Worm (Caenorhabditis elegans) whole organism, young adult: ENCODE data around the gene dhps-1.

Source experiments
- D2030.7 ChIP-seq: fragments of 200-800 bp; sonication (Bioruptor generic); IDR thresholded peaks from 2 replicates; pipeline ENCODE4 v1.3.6; 2022; ENCODE audit warnings: missing genetic modification reagents, missing genetic modification characterization, missing compliant biosample characterization
- F33H1.4 ChIP-seq: fragments of 200-800 bp; sonication (Bioruptor generic); IDR thresholded peaks from 2 replicates; pipeline ENCODE4 v1.3.6; 2022; ENCODE audit warnings: missing genetic modification reagents, missing genetic modification characterization, missing compliant biosample characterization
- F49E8.2 ChIP-seq: sonication (generic microtip); optimal IDR thresholded peaks from 3 replicates; lab custom pipeline; 2017; ENCODE audit warnings: missing genetic modification characterization, mild to moderate bottlenecking, missing compliant biosample characterization, antibody characterized with exemption, moderate library complexity; ENCODE audit not compliant: insufficient read depth
- F57A8.1 ChIP-seq: fragments of 200-800 bp; sonication (Bioruptor generic); optimal IDR thresholded peaks from 2 replicates; lab custom pipeline; 2018; ENCODE audit warnings: mild to moderate bottlenecking, missing genetic modification characterization, moderate library complexity, missing compliant biosample characterization
- K12H6.12 ChIP-seq: fragments of 200-800 bp; sonication (Bioruptor generic); optimal IDR thresholded peaks from 2 replicates; lab custom pipeline; 2018; ENCODE audit warnings: mild to moderate bottlenecking, missing genetic modification characterization, missing compliant biosample characterization
- T26A5.8 ChIP-seq: sonication (generic microtip); optimal IDR thresholded peaks from 2 replicates; lab custom pipeline; 2016; ENCODE audit warnings: missing genetic modification characterization, missing compliant biosample characterization
- Y53G8AR.9 ChIP-seq: fragments of 200-800 bp; sonication (Bioruptor generic); conservative IDR thresholded peaks from 2 replicates; pipeline ENCODE4 v1.3.6; 2022; ENCODE audit warnings: missing genetic modification reagents, missing genetic modification characterization, missing compliant biosample characterization
- Y95B8A.8 ChIP-seq: fragments of 200-800 bp; sonication (Bioruptor generic); IDR thresholded peaks from 2 replicates; pipeline ENCODE4 v1.3.6; 2022; ENCODE audit warnings: missing genetic modification reagents, missing genetic modification characterization, missing compliant biosample characterization
- ama-1 ChIP-seq, 3 experiments: fragments of 150-350 bp in 1 of 3; sonication (generic microtip) in 2 of 3; optimal IDR thresholded peaks; 2 replicates each; lab custom pipeline; 2014 to 2018; ENCODE audit warnings: missing biosample characterization in 2 of 3, missing genetic modification characterization in 2 of 3, missing genetic modification reagents in 2 of 3
- aptf-3 ChIP-seq: fragments of 200-800 bp; sonication (Bioruptor generic); IDR thresholded peaks from 2 replicates; pipeline ENCODE4 v1.3.6; 2022; ENCODE audit warnings: missing genetic modification characterization, missing compliant biosample characterization
- attf-6 ChIP-seq: fragments of 200-800 bp; sonication (Bioruptor generic); IDR thresholded peaks from 2 replicates; pipeline ENCODE4 v1.3.6; 2022; ENCODE audit warnings: missing genetic modification reagents, missing genetic modification characterization, missing compliant biosample characterization
- cebp-1 ChIP-seq, 2 experiments: fragments of 200-800 bp in 1 of 2; sonication (Bioruptor generic) in 1 of 2; sonication (generic microtip) in 1 of 2; IDR thresholded peaks in 1 of 2; optimal IDR thresholded peaks in 1 of 2; 2 replicates each; pipeline versions ENCODE4 v1.3.6 to Lab custom; 2017 to 2022; ENCODE audit warnings: missing compliant biosample characterization in 2 of 2, missing genetic modification characterization in 2 of 2, mild to moderate bottlenecking in 1 of 2, missing genetic modification reagents in 1 of 2, moderate library complexity in 1 of 2
- ceh-100 ChIP-seq: fragments of 200-800 bp; sonication (Bioruptor generic); IDR thresholded peaks from 2 replicates; pipeline ENCODE4 v1.3.6; 2022; ENCODE audit warnings: missing genetic modification reagents, missing genetic modification characterization, missing compliant biosample characterization
- ceh-91 ChIP-seq: fragments of 200-800 bp; sonication (Bioruptor generic); IDR thresholded peaks from 2 replicates; pipeline ENCODE4 v1.3.6; 2022; ENCODE audit warnings: missing genetic modification reagents, missing genetic modification characterization, missing compliant biosample characterization
- die-1 ChIP-seq: sonication (generic microtip); optimal IDR thresholded peaks from 2 replicates; lab custom pipeline; 2016; ENCODE audit warnings: missing genotype, mild to moderate bottlenecking, missing genetic modification characterization, missing compliant biosample characterization
- efl-1 ChIP-seq: fragments of 150-350 bp; optimal IDR thresholded peaks from 2 replicates; lab custom pipeline; 2014; ENCODE audit warnings: missing biosample characterization, missing genetic modification reagents, missing genetic modification characterization
- egrh-3 ChIP-seq: fragments of 200-800 bp; sonication (Bioruptor generic); IDR thresholded peaks from 2 replicates; pipeline ENCODE4 v1.3.6; 2022; ENCODE audit warnings: missing genetic modification reagents, missing genetic modification characterization, missing compliant biosample characterization
- gei-17 ChIP-seq: fragments of 200-800 bp; sonication (Bioruptor generic); optimal IDR thresholded peaks from 2 replicates; lab custom pipeline; 2018; ENCODE audit warnings: mild to moderate bottlenecking, missing genetic modification characterization, missing compliant biosample characterization
- hmg-1.2 ChIP-seq: fragments of 200-800 bp; sonication (Bioruptor generic); IDR thresholded peaks from 2 replicates; pipeline ENCODE4 v1.3.6; 2022; ENCODE audit warnings: missing genetic modification reagents, missing genetic modification characterization, missing compliant biosample characterization
- hmg-20 ChIP-seq: fragments of 200-800 bp; sonication (Bioruptor generic); IDR thresholded peaks from 2 replicates; pipeline ENCODE4 v1.3.6; 2022; ENCODE audit warnings: missing genetic modification reagents, missing genetic modification characterization, missing compliant biosample characterization
- hrde-1 ChIP-seq: sonication (generic microtip); optimal IDR thresholded peaks from 2 replicates; lab custom pipeline; 2016; ENCODE audit warnings: missing genetic modification characterization, mild to moderate bottlenecking, missing compliant biosample characterization, moderate library complexity, missing genotype, missing genetic modification reagents, borderline replicate concordance
- lag-1 ChIP-seq: fragments of 200-800 bp; sonication (Bioruptor generic); IDR thresholded peaks from 2 replicates; pipeline ENCODE4 v1.3.6; 2022; ENCODE audit warnings: missing genetic modification reagents, missing genetic modification characterization, missing compliant biosample characterization
- lin-26 ChIP-seq: fragments of 200-800 bp; sonication (Bioruptor generic); IDR thresholded peaks from 2 replicates; pipeline ENCODE4 v1.3.6; 2022; ENCODE audit warnings: missing genetic modification reagents, missing genetic modification characterization, missing compliant biosample characterization
- lin-35 ChIP-seq, 3 experiments: fragments of 150-350 bp in 2 of 3; sonication (generic microtip) in 1 of 3; optimal IDR thresholded peaks; 2 replicates each; lab custom pipeline; 2014 to 2018; ENCODE audit warnings: missing biosample characterization in 3 of 3, missing genetic modification characterization in 3 of 3, missing genetic modification reagents in 3 of 3
- lin-54 ChIP-seq: fragments of 200-800 bp; sonication (Bioruptor generic); optimal IDR thresholded peaks from 2 replicates; lab custom pipeline; 2018; ENCODE audit warnings: mild to moderate bottlenecking, missing genetic modification characterization, missing compliant biosample characterization
- lsl-1 ChIP-seq: fragments of 200-800 bp; sonication (Bioruptor generic); optimal IDR thresholded peaks from 2 replicates; lab custom pipeline; 2018; ENCODE audit warnings: mild to moderate bottlenecking, missing genetic modification characterization, moderate library complexity, missing compliant biosample characterization
- madf-6 ChIP-seq: fragments of 200-800 bp; sonication (Bioruptor generic); IDR thresholded peaks from 2 replicates; pipeline ENCODE4 v1.3.6; 2022; ENCODE audit warnings: missing genetic modification reagents, missing genetic modification characterization, missing compliant biosample characterization
- mxl-1 ChIP-seq: sonication (generic microtip); optimal IDR thresholded peaks from 2 replicates; lab custom pipeline; 2016; ENCODE audit warnings: missing genetic modification characterization, missing compliant biosample characterization
- nfya-1 ChIP-seq: sonication (generic microtip); optimal IDR thresholded peaks from 2 replicates; lab custom pipeline; 2017; ENCODE audit warnings: antibody characterized with exemption, missing compliant biosample characterization, missing genetic modification characterization, borderline replicate concordance; ENCODE audit not compliant: insufficient read depth
- nfya-2 ChIP-seq: fragments of 200-800 bp; sonication (Bioruptor generic); IDR thresholded peaks from 2 replicates; pipeline ENCODE4 v1.3.6; 2022; ENCODE audit warnings: missing genetic modification reagents, missing genetic modification characterization, missing compliant biosample characterization
- nfyb-1 ChIP-seq: fragments of 200-800 bp; sonication (Bioruptor generic); IDR thresholded peaks from 2 replicates; pipeline ENCODE4 v1.3.6; 2022; ENCODE audit warnings: missing genetic modification reagents, missing genetic modification characterization, missing compliant biosample characterization
- nhr-90 ChIP-seq: sonication (generic microtip); optimal IDR thresholded peaks from 2 replicates; lab custom pipeline; 2016; ENCODE audit warnings: missing genotype, mild to moderate bottlenecking, missing genetic modification characterization, missing compliant biosample characterization
- snpc-3.4 ChIP-seq: sonication (generic microtip); optimal IDR thresholded peaks from 2 replicates; lab custom pipeline; 2017; ENCODE audit warnings: missing genetic modification characterization, mild to moderate bottlenecking, missing compliant biosample characterization, antibody characterized with exemption, moderate library complexity, missing genotype, missing genetic modification reagents
- tbp1 ChIP-seq: fragments of 200-800 bp; sonication (Bioruptor generic); optimal IDR thresholded peaks from 2 replicates; lab custom pipeline; 2018; ENCODE audit warnings: mild to moderate bottlenecking, missing genetic modification characterization, missing compliant biosample characterization
- tlf-1 ChIP-seq: fragments of 200-800 bp; sonication (Bioruptor generic); optimal IDR thresholded peaks from 2 replicates; lab custom pipeline; 2018; ENCODE audit warnings: mild to moderate bottlenecking, missing genetic modification characterization, missing compliant biosample characterization
- unc-62 ChIP-seq: fragments of 150-350 bp; optimal IDR thresholded peaks from 2 replicates; lab custom pipeline; 2014; ENCODE audit warnings: missing biosample characterization, missing genetic modification reagents, missing genetic modification characterization
- zim-3 ChIP-seq: sonication (generic microtip); optimal IDR thresholded peaks from 2 replicates; lab custom pipeline; 2017; ENCODE audit warnings: mild to moderate bottlenecking, missing genetic modification characterization, moderate library complexity, missing compliant biosample characterization
- ztf-25 ChIP-seq: fragments of 200-800 bp; sonication (Bioruptor generic); IDR thresholded peaks from 2 replicates; pipeline ENCODE4 v1.3.6; 2022; ENCODE audit warnings: missing genetic modification reagents, missing genetic modification characterization, missing compliant biosample characterization

dhps-1 gene

ce11 chrII:11972266-11972665 is 20.5 kb upstream of the dhps-1 start (continued):
- TF ChIP-seq ceh-91 (GFP tag; lab: Robert Waterston, UW), result peak; percentile 26; the same call in 1 of the 2 replicates
- peak; percentile 7 for TF ChIP-seq zim-3 (tag; lab: Kevin White, UChicago)
- TF ChIP-seq hrde-1 (tag; lab: Kevin White, UChicago), result peak; percentile 81
- peak; percentile 68 for TF ChIP-seq efl-1 (GFP tag; lab: Kevin White, UChicago)
- no peak for TF ChIP-seq hmg-1.2 (GFP tag; lab: Robert Waterston, UW)
- no peak for TF ChIP-seq unc-62 (GFP tag; lab: Kevin White, UChicago)
- 0 out of 2 replicates have a peak, but pooled peaks have one; percentile 30 for TF ChIP-seq ceh-100 (GFP tag; lab: Robert Waterston, UW)
- 0 out of 2 replicates have a peak, but pooled peaks have one; percentile 82 for TF ChIP-seq Y95B8A.8
- no peak for TF ChIP-seq mxl-1
- no peak for TF ChIP-seq lag-1 (GFP tag; lab: Robert Waterston, UW)
- TF ChIP-seq lsl-1 (GFP tag; lab: Kevin White, UChicago), result peak; percentile 50
- TF ChIP-seq attf-6 (GFP tag; lab: Robert Waterston, UW), result no peak
- TF ChIP-seq lin-54, result peak; percentile 20
- no peak for TF ChIP-seq hmg-20
- no peak for TF ChIP-seq aptf-3 (GFP tag; lab: Robert Waterston, UW)
- TF ChIP-seq K12H6.12 (tag; lab: Kevin White, UChicago), result no peak
- no peak for TF ChIP-seq F57A8.1
- TF ChIP-seq madf-6 (GFP tag; lab: Robert Waterston, UW), result peak; percentile 80
- TF ChIP-seq Y53G8AR.9 (GFP tag; lab: Robert Waterston, UW), result 0 out of 2 replicates have a peak, but pooled peaks have one; percentile 40
- no peak for TF ChIP-seq tbp1 (GFP tag; lab: Kevin White, UChicago)
- peak; percentile 41; the same call in 1 of the 2 replicates for TF ChIP-seq F33H1.4 (GFP tag; lab: Robert Waterston, UW)
- no peak for TF ChIP-seq gei-17 (GFP tag; lab: Kevin White, UChicago)
- TF ChIP-seq lin-35 (GFP tag; optimal IDR thresholded peaks at IDR 0.05; lab: Kevin White, UChicago), result peak in 1 of 3 experiments; percentile 32
- TF ChIP-seq snpc-3.4 (tag; lab: Kevin White, UChicago), result peak; percentile 9
- peak; percentile 18 for TF ChIP-seq T26A5.8 (tag; lab: Kevin White, UChicago)
- TF ChIP-seq cebp-1 (GFP tag; IDR thresholded peaks at IDR 0.05; lab: Robert Waterston, UW), result no peak
- peak; percentile 16 for TF ChIP-seq cebp-1 (tag; optimal IDR thresholded peaks at IDR 0.05; lab: Kevin White, UChicago)
- no peak for TF ChIP-seq egrh-3 (GFP tag; lab: Robert Waterston, UW)
- TF ChIP-seq ama-1 (optimal IDR thresholded peaks at IDR 0.05; lab: Kevin White, UChicago), result no peak
- no peak for TF ChIP-seq ama-1 (GFP tag; optimal IDR thresholded peaks at IDR 0.05; lab: Kevin White, UChicago)
- TF ChIP-seq nhr-90 (tag; lab: Kevin White, UChicago), result no peak
- peak; percentile 51 for TF ChIP-seq tlf-1 (GFP tag; lab: Kevin White, UChicago)
- peak; percentile 41 for TF ChIP-seq die-1 (tag; lab: Kevin White, UChicago)
- TF ChIP-seq lin-26 (GFP tag; lab: Robert Waterston, UW), result peak; percentile 57; the same call in 1 of the 2 replicates
- no peak for TF ChIP-seq nfya-2 (GFP tag; lab: Robert Waterston, UW)
- TF ChIP-seq D2030.7, result no peak
- TF ChIP-seq ztf-25, result 0 out of 2 replicates have a peak, but pooled peaks have one; percentile 55
- no peak; the same call in 1 of the 2 replicates for TF ChIP-seq nfyb-1
- TF ChIP-seq nfya-1 (tag; lab: Kevin White, UChicago), result no peak
- no peak for TF ChIP-seq F49E8.2
- TF ChIP-seq, all 124 proteins: peak for 27
